Worm (Caenorhabditis elegans) whole organism, young adult: ENCODE measurements around the gene T10H4.4.
"Not testable (repeated sequence)": the region's sequence is repeated elsewhere in the genome, so short reads cannot be mapped to it uniquely, and the experiment has no call there.

Experiments
- B0035.1 ChIP-seq: sonication (generic microtip); optimal IDR thresholded peaks from 2 replicates; lab custom pipeline; 2016; ENCODE audit warnings: missing genetic modification characterization, mild to moderate bottlenecking, missing compliant biosample characterization, missing genotype, missing genetic modification reagents
- F39B2.1 ChIP-seq: fragments of 200-800 bp; sonication (Bioruptor generic); IDR thresholded peaks from 2 replicates; pipeline ENCODE4 v1.3.6; 2022; ENCODE audit warnings: missing genetic modification reagents, missing genetic modification characterization, missing compliant biosample characterization
- F49E8.2 ChIP-seq: sonication (generic microtip); optimal IDR thresholded peaks from 3 replicates; lab custom pipeline; 2017; ENCODE audit warnings: missing genetic modification characterization, mild to moderate bottlenecking, missing compliant biosample characterization, antibody characterized with exemption, moderate library complexity; ENCODE audit not compliant: insufficient read depth
- F52B5.7 ChIP-seq: sonication (generic microtip); optimal IDR thresholded peaks from 2 replicates; lab custom pipeline; 2016; ENCODE audit warnings: mild to moderate bottlenecking, missing genetic modification characterization, missing compliant biosample characterization
- K12H6.12 ChIP-seq: fragments of 200-800 bp; sonication (Bioruptor generic); optimal IDR thresholded peaks from 2 replicates; lab custom pipeline; 2018; ENCODE audit warnings: mild to moderate bottlenecking, missing genetic modification characterization, missing compliant biosample characterization
- Y67H2A.10 ChIP-seq: fragments of 200-800 bp; sonication (Bioruptor generic); conservative IDR thresholded peaks from 2 replicates; pipeline ENCODE4 v1.3.6; 2022; ENCODE audit warnings: missing genetic modification reagents, missing genetic modification characterization, missing compliant biosample characterization
- akir-1 ChIP-seq: fragments of 200-800 bp; sonication (Bioruptor generic); optimal IDR thresholded peaks from 2 replicates; lab custom pipeline; 2018; ENCODE audit warnings: mild to moderate bottlenecking, missing genetic modification characterization, moderate library complexity, missing compliant biosample characterization
- aptf-3 ChIP-seq: fragments of 200-800 bp; sonication (Bioruptor generic); IDR thresholded peaks from 2 replicates; pipeline ENCODE4 v1.3.6; 2022; ENCODE audit warnings: missing genetic modification characterization, missing compliant biosample characterization
- bed-2 ChIP-seq: fragments of 200-800 bp; sonication (Bioruptor generic); IDR thresholded peaks from 2 replicates; pipeline ENCODE4 v1.3.6; 2022; ENCODE audit warnings: missing genetic modification reagents, missing genetic modification characterization, missing compliant biosample characterization
- ceh-100 ChIP-seq: fragments of 200-800 bp; sonication (Bioruptor generic); IDR thresholded peaks from 2 replicates; pipeline ENCODE4 v1.3.6; 2022; ENCODE audit warnings: missing genetic modification reagents, missing genetic modification characterization, missing compliant biosample characterization
- ceh-91 ChIP-seq: fragments of 200-800 bp; sonication (Bioruptor generic); IDR thresholded peaks from 2 replicates; pipeline ENCODE4 v1.3.6; 2022; ENCODE audit warnings: missing genetic modification reagents, missing genetic modification characterization, missing compliant biosample characterization
- chd-7 ChIP-seq: sonication (generic microtip); optimal IDR thresholded peaks from 2 replicates; lab custom pipeline; 2016; ENCODE audit warnings: mild to moderate bottlenecking, missing genetic modification characterization, moderate library complexity, missing compliant biosample characterization
- die-1 ChIP-seq: sonication (generic microtip); optimal IDR thresholded peaks from 2 replicates; lab custom pipeline; 2016; ENCODE audit warnings: missing genotype, mild to moderate bottlenecking, missing genetic modification characterization, missing compliant biosample characterization
- dox-1 ChIP-seq: fragments of 200-800 bp; sonication (Bioruptor generic); IDR thresholded peaks from 2 replicates; pipeline ENCODE4 v1.3.6; 2022; ENCODE audit warnings: missing genetic modification reagents, missing genetic modification characterization, missing compliant biosample characterization
- him-1 ChIP-seq: sonication (generic microtip); optimal IDR thresholded peaks from 2 replicates; lab custom pipeline; 2016; ENCODE audit warnings: missing genotype, missing genetic modification reagents, missing genetic modification characterization, missing compliant biosample characterization
- hlh-12 ChIP-seq: sonication (generic microtip); optimal IDR thresholded peaks from 2 replicates; lab custom pipeline; 2016; ENCODE audit warnings: missing genetic modification characterization, missing compliant biosample characterization
- hlh-26 ChIP-seq: fragments of 200-800 bp; sonication (Bioruptor generic); conservative IDR thresholded peaks from 2 replicates; pipeline ENCODE4 v1.3.6; 2022; ENCODE audit warnings: missing genetic modification reagents, missing genetic modification characterization, missing compliant biosample characterization
- let-607 ChIP-seq, 2 experiments: fragments of 200-800 bp in 1 of 2; sonication (Bioruptor generic) in 1 of 2; sonication (generic microtip) in 1 of 2; optimal IDR thresholded peaks; 2 replicates each; lab custom pipeline; 2016 to 2018; ENCODE audit warnings: mild to moderate bottlenecking in 2 of 2, missing compliant biosample characterization in 2 of 2, missing genetic modification characterization in 2 of 2, moderate library complexity in 2 of 2, missing genotype in 1 of 2
- lin-35 ChIP-seq, 3 experiments: fragments of 150-350 bp in 2 of 3; sonication (generic microtip) in 1 of 3; optimal IDR thresholded peaks; 2 replicates each; lab custom pipeline; 2014 to 2018; ENCODE audit warnings: missing biosample characterization in 3 of 3, missing genetic modification characterization in 3 of 3, missing genetic modification reagents in 3 of 3
- madf-8 ChIP-seq: fragments of 200-800 bp; sonication (Bioruptor generic); conservative IDR thresholded peaks from 2 replicates; pipeline ENCODE4 v1.3.6; 2022; ENCODE audit warnings: missing genetic modification reagents, missing genetic modification characterization, missing compliant biosample characterization
- mxl-1 ChIP-seq: sonication (generic microtip); optimal IDR thresholded peaks from 2 replicates; lab custom pipeline; 2016; ENCODE audit warnings: missing genetic modification characterization, missing compliant biosample characterization
- nfya-1 ChIP-seq: sonication (generic microtip); optimal IDR thresholded peaks from 2 replicates; lab custom pipeline; 2017; ENCODE audit warnings: antibody characterized with exemption, missing compliant biosample characterization, missing genetic modification characterization, borderline replicate concordance; ENCODE audit not compliant: insufficient read depth
- nfya-2 ChIP-seq: fragments of 200-800 bp; sonication (Bioruptor generic); IDR thresholded peaks from 2 replicates; pipeline ENCODE4 v1.3.6; 2022; ENCODE audit warnings: missing genetic modification reagents, missing genetic modification characterization, missing compliant biosample characterization
- nfyb-1 ChIP-seq: fragments of 200-800 bp; sonication (Bioruptor generic); IDR thresholded peaks from 2 replicates; pipeline ENCODE4 v1.3.6; 2022; ENCODE audit warnings: missing genetic modification reagents, missing genetic modification characterization, missing compliant biosample characterization
- nhr-80 ChIP-seq: sonication (generic microtip); optimal IDR thresholded peaks from 2 replicates; lab custom pipeline; 2016; ENCODE audit warnings: missing genetic modification characterization, missing compliant biosample characterization
- rec-8 ChIP-seq, 2 experiments: sonication (generic microtip); optimal IDR thresholded peaks; 2 replicates each; lab custom pipeline; 2016; ENCODE audit warnings: mild to moderate bottlenecking in 2 of 2, missing genetic modification characterization in 2 of 2, missing genetic modification reagents in 2 of 2, missing genotype in 2 of 2, missing biosample characterization in 1 of 2, missing compliant biosample characterization in 1 of 2, moderate library complexity in 1 of 2
- sea-2 ChIP-seq: fragments of 200-800 bp; sonication (Bioruptor generic); IDR thresholded peaks from 2 replicates; pipeline ENCODE4 v1.3.6; 2022; ENCODE audit warnings: missing genetic modification characterization, missing compliant biosample characterization
- snpc-1.1 ChIP-seq: sonication (generic microtip); optimal IDR thresholded peaks from 2 replicates; lab custom pipeline; 2017; ENCODE audit warnings: missing genetic modification characterization, mild to moderate bottlenecking, missing compliant biosample characterization, antibody characterized with exemption, moderate library complexity, missing genotype, missing genetic modification reagents; ENCODE audit not compliant: insufficient read depth
- snpc-4 ChIP-seq, 5 experiments: fragments of 150-350 bp in 1 of 5; sonication (generic microtip) in 4 of 5; optimal IDR thresholded peaks; 2 replicates each; lab custom pipeline; 2014 to 2018; ENCODE audit warnings: missing genetic modification characterization in 5 of 5, missing biosample characterization in 3 of 5, antibody characterized with exemption in 2 of 5, mild to moderate bottlenecking in 2 of 5, missing compliant biosample characterization in 2 of 5, missing genotype in 2 of 5, moderate library complexity in 2 of 5, missing genetic modification reagents in 1 of 5
- ztf-22 ChIP-seq: fragments of 200-800 bp; sonication (Bioruptor generic); optimal IDR thresholded peaks from 2 replicates; lab custom pipeline; 2018; ENCODE audit warnings: mild to moderate bottlenecking, missing genetic modification characterization, moderate library complexity, missing compliant biosample characterization

Gene T10H4.4

ce11 chrV:15256669-15257068 lies 15.5 kb downstream of the T10H4.4 start, which contains the start of gene srsx-39:
Gene srsx-39 (minus strand): TSS chrV:15256769.
- TF ChIP-seq nfya-1 (tag; lab: Kevin White, UChicago); snpc-1.1 (tag; lab: Kevin White, UChicago); nfyb-1 (GFP tag; lab: Robert Waterston, UW): not testable (repeated sequence)

ce11 chrV:15253529-15253928 lies 18.6 kb downstream of the T10H4.4 start, which contains the start of gene srbc-75:
Gene srbc-75 (plus strand): TSS chrV:15253829.
- TF ChIP-seq K12H6.12 = no peak
- TF ChIP-seq, all 124 proteins: peak for 0

DNA sequence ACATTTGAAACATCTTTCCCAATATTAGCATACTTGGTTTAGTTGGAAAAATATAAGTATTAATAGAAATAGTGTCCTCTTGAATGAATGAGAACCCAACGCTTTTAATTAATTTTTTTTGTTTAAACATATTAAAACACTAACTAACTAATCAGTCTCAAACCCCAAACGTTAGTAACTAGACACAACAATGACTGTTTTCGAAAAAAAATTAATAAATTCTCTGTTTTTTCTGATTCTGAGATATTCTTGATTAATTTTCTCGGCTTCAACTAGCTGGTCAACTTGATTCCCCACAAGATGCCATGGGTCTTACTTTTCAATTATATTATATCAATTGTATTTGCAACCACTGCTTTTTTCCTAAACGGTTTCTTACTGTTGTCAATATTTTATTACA lies 20.1 kb downstream of the T10H4.4 start, which contains the start of gene srbc-76:
TSS of gene srbc-76 (plus strand) at position 301 of the 400 bp plus-strand sequence.
- TF ChIP-seq K12H6.12 (no peak), ztf-22 (GFP tag; lab: Kevin White, UChicago) (no peak), madf-8 (GFP tag; lab: Robert Waterston, UW) (no peak), bed-2 (GFP tag; lab: Robert Waterston, UW) (no peak), akir-1 (GFP tag; lab: Kevin White, UChicago) (no peak), rec-8 (tag; optimal IDR thresholded peaks at IDR 0.05; lab: Kevin White, UChicago) (no peak), die-1 (tag; lab: Kevin White, UChicago) (no peak), ceh-91 (no peak), F52B5.7 (tag; lab: Kevin White, UChicago) (no peak), B0035.1 (tag; lab: Kevin White, UChicago) (no peak), Y67H2A.10 (GFP tag; lab: Robert Waterston, UW) (no peak), nhr-80 (tag; lab: Kevin White, UChicago) (no peak), snpc-1.1 (tag; lab: Kevin White, UChicago) (no peak), chd-7 (tag; lab: Kevin White, UChicago) (no peak), mxl-1 (tag; lab: Kevin White, UChicago) (no peak), let-607 (tag; optimal IDR thresholded peaks at IDR 0.05; lab: Kevin White, UChicago) (no peak), snpc-4 (GFP tag; optimal IDR thresholded peaks at IDR 0.05; lab: Kevin White, UChicago) (no peak), snpc-4 (tag; optimal IDR thresholded peaks at IDR 0.05; lab: Kevin White, UChicago) (no peak)
- TF ChIP-seq, all 124 proteins: peak for 0

DNA sequence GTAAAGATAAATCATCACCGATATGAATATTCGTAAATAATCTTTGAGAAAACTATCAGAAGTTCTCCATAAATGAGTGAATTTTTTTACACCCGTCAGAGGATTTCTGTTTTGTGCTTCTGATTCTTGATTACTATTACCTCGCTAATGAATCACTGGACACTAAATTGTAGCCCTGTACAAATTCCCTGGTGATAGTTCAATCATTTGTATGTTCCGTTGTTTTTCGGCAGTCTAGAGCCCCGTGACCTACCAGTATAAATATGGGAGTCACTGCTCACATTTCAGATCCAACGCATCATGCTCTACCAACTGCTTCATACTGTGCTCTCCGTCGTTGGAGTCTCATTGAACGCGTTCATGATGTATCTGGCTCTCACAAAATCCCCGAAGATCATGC lies 21.9 kb downstream of the T10H4.4 start, which contains the start of gene srd-28:
TSS of gene srd-28 (plus strand) at position 301 of the 400 bp plus-strand sequence.
- not testable (repeated sequence) for TF ChIP-seq F39B2.1; dox-1 (GFP tag; lab: Robert Waterston, UW); nfya-2 (GFP tag; lab: Robert Waterston, UW)
- TF ChIP-seq, all 124 proteins: peak for 0; not testable (repeated sequence) for 124

DNA sequence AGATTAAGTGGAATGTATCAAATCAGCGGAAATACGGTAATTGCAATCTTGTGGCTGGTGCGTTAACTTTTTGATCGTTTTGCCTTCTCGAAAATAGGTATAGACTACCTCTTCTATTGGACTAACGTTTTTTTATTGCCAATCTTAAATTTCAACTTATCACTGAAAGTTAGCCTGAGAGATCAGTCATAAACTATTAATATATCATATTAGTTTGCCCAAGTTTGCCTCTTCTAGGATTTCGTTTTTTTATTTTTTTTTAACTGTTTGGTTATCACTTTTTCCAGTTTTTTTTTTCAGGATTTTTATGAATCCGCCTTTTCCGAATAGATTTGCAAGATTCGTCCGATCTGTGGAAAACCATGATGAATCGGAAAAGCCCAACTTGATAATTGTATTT lies 27.7 kb downstream of the T10H4.4 start, which contains the start of gene kin-30:
TSS of gene kin-30 (plus strand) at position 301 of the 400 bp plus-strand sequence.
- no peak for TF ChIP-seq aptf-3 (GFP tag; lab: Robert Waterston, UW)
- TF ChIP-seq F49E8.2 (tag; lab: Kevin White, UChicago) = no peak
- no peak for TF ChIP-seq sea-2
- TF ChIP-seq hlh-26 (GFP tag; lab: Robert Waterston, UW) = no peak
- no peak for TF ChIP-seq ceh-100 (GFP tag; lab: Robert Waterston, UW)
- TF ChIP-seq lin-35 (GFP tag; optimal IDR thresholded peaks at IDR 0.05; lab: Kevin White, UChicago) = no peak
- no peak for TF ChIP-seq hlh-12 (tag; lab: Kevin White, UChicago)
- TF ChIP-seq ztf-22 (GFP tag; lab: Kevin White, UChicago) = no peak
- TF ChIP-seq him-1 (tag; lab: Kevin White, UChicago) = no peak
